Worm (Caenorhabditis elegans) whole organism, mixed stage, embryonic: Measurements from ENCODE around the gene nlp-20.

Experiments used
- blmp-1 ChIP-seq: fragments of 150-350 bp; optimal IDR thresholded peaks from 2 replicates; lab custom pipeline; 2014; ENCODE audit warnings: missing biosample characterization, missing genetic modification characterization
- elt-3 ChIP-seq: fragments of 150-350 bp; optimal IDR thresholded peaks from 2 replicates; lab custom pipeline; 2014; ENCODE audit warnings: missing biosample characterization, missing genetic modification characterization
- lin-13 ChIP-seq: fragments of 150-350 bp; optimal IDR thresholded peaks from 2 replicates; lab custom pipeline; 2014; ENCODE audit warnings: missing biosample characterization, missing genetic modification characterization
- lsy-2 ChIP-seq: fragments of 150-350 bp; optimal IDR thresholded peaks from 2 replicates; lab custom pipeline; 2014; ENCODE audit warnings: missing biosample characterization, missing genetic modification characterization
- mep-1 ChIP-seq: fragments of 150-350 bp; optimal IDR thresholded peaks from 2 replicates; lab custom pipeline; 2017; ENCODE audit warnings: missing biosample characterization, missing genetic modification reagents, missing genetic modification characterization, inconsistent platforms
- nhr-2 ChIP-seq: fragments of 150-350 bp; optimal IDR thresholded peaks from 2 replicates; lab custom pipeline; 2014; ENCODE audit warnings: missing biosample characterization, missing genetic modification characterization
- nhr-237 ChIP-seq: fragments of 150-350 bp; optimal IDR thresholded peaks from 2 replicates; lab custom pipeline; 2014; ENCODE audit warnings: missing biosample characterization, missing genetic modification characterization
- unc-62 ChIP-seq: fragments of 150-350 bp; optimal IDR thresholded peaks from 2 replicates; lab custom pipeline; 2014; ENCODE audit warnings: missing biosample characterization, missing genetic modification reagents, missing genetic modification characterization
- ztf-11 ChIP-seq: fragments of 150-350 bp; optimal IDR thresholded peaks from 2 replicates; lab custom pipeline; 2014; ENCODE audit warnings: missing biosample characterization, missing genetic modification characterization

ce11 chrIV:7654212-7654778 lies 11.4 kb upstream of the nlp-20 start, which contains the start of gene nrde-4:
- no peak for TF ChIP-seq nhr-2 (tag; lab: Kevin White, UChicago)
- no peak for TF ChIP-seq elt-3 (tag; lab: Kevin White, UChicago)
- TF ChIP-seq unc-62 (GFP tag; lab: Kevin White, UChicago): no peak
- peak; percentile 86 for TF ChIP-seq nhr-237 (tag; lab: Kevin White, UChicago)
- peak; percentile 86 for TF ChIP-seq mep-1
- TF ChIP-seq blmp-1 (tag; lab: Kevin White, UChicago): peak; percentile 97
- TF ChIP-seq lin-13 (tag; lab: Kevin White, UChicago): no peak
- TF ChIP-seq lsy-2 (tag; lab: Kevin White, UChicago): peak; percentile 80
- TF ChIP-seq ztf-11: no peak
